Worm (Caenorhabditis elegans) whole organism, L4/young adult: ENCODE data around the gene nlp-67.

Experiments used
- W03F9.2 ChIP-seq: fragments of 150-350 bp; optimal IDR thresholded peaks from 2 replicates; lab custom pipeline; 2014; ENCODE audit warnings: missing biosample characterization, missing genetic modification characterization
- dao-5 ChIP-seq: sonication (generic microtip); optimal IDR thresholded peaks from 2 replicates; lab custom pipeline; 2016; ENCODE audit warnings: missing genotype, missing genetic modification characterization, moderate library complexity, missing compliant biosample characterization
- him-1 ChIP-seq: sonication (generic microtip); optimal IDR thresholded peaks from 2 replicates; lab custom pipeline; 2016; ENCODE audit warnings: missing genotype, missing genetic modification reagents, missing genetic modification characterization, missing compliant biosample characterization

DNA sequence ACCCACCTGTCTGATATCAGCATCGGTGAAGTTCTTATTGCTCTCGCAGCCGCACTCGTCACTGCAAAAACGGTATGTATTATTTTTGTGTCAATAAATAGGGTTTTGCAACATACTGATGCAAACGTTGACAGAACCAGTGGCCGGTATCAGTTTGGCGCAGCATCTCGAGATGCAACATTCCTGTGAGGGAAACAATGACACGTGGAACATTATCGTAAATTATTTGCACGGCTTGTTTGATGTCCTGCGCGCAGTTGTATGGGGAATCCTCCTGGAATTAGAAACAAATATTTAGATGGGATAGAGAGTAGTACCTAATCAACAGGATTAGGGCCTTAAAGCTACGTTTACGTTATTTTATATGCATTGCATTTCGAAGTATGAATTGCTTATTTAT lies 23.2 kb upstream of the nlp-67 start:
- no peak for TF ChIP-seq W03F9.2 (tag; lab: Kevin White, UChicago)
- TF ChIP-seq him-1, result no peak
- TF ChIP-seq dao-5 (tag; lab: Kevin White, UChicago), result no peak
